Fruit fly (Drosophila melanogaster) whole organism, embryonic: Measurements from ENCODE around the gene pix.

ENCODE experiments used
- BEAF-32 ChIP-seq: fragments of 200-800 bp; sonication (Bioruptor generic); optimal IDR thresholded peaks from 3 replicates; lab custom pipeline; 2017; ENCODE audit warnings: missing biosample characterization, missing genetic modification characterization, mild to moderate bottlenecking, moderate library complexity, missing genetic modification reagents
- CG10431 ChIP-seq: fragments of 200-800 bp; sonication (Bioruptor generic); optimal IDR thresholded peaks from 3 replicates; lab custom pipeline; 2018; ENCODE audit warnings: missing biosample characterization, mild to moderate bottlenecking, missing genetic modification characterization
- CG11085 ChIP-seq: fragments of 200-800 bp; sonication (Bioruptor generic); IDR thresholded peaks from 2 replicates; pipeline ENCODE4 v1.3.6; 2022; ENCODE audit warnings: missing biosample characterization, missing genetic modification characterization
- CG11560 ChIP-seq: fragments of 200-800 bp; sonication (Bioruptor generic); IDR thresholded peaks from 3 replicates; pipeline ENCODE4 v1.3.6; 2022; ENCODE audit warnings: missing biosample characterization, missing genetic modification characterization
- CG13287 ChIP-seq: fragments of 200-800 bp; sonication (Bioruptor generic); IDR thresholded peaks from 2 replicates; pipeline ENCODE4 v1.3.6; 2022; ENCODE audit warnings: missing biosample characterization, missing genetic modification characterization; ENCODE audit not compliant: partially characterized antibody
- CG14860 ChIP-seq: fragments of 200-800 bp; sonication (Bioruptor generic); IDR thresholded peaks from 3 replicates; pipeline ENCODE4 v1.3.6; 2022; ENCODE audit warnings: missing biosample characterization, missing genetic modification characterization; ENCODE audit not compliant: partially characterized antibody
- CG1602 ChIP-seq: fragments of 200-800 bp; sonication (Bioruptor generic); optimal IDR thresholded peaks from 3 replicates; lab custom pipeline; 2016; ENCODE audit warnings: missing biosample characterization, missing genetic modification characterization
- CG16863 ChIP-seq: fragments of 200-800 bp; sonication (Bioruptor generic); optimal IDR thresholded peaks from 3 replicates; lab custom pipeline; 2016; ENCODE audit warnings: missing biosample characterization, missing genetic modification characterization
- CG17385 ChIP-seq: fragments of 200-800 bp; sonication (Bioruptor generic); optimal IDR thresholded peaks from 3 replicates; lab custom pipeline; 2018; ENCODE audit warnings: missing biosample characterization, mild to moderate bottlenecking, missing genetic modification characterization
- CG17568 ChIP-seq: fragments of 200-800 bp; sonication (Bioruptor generic); optimal IDR thresholded peaks from 2 replicates; lab custom pipeline; 2018; ENCODE audit warnings: missing biosample characterization, mild to moderate bottlenecking, missing genetic modification characterization, moderate library complexity
- CG2678 ChIP-seq: fragments of 200-800 bp; sonication (Bioruptor generic); optimal IDR thresholded peaks from 3 replicates; lab custom pipeline; 2019; ENCODE audit warnings: missing biosample characterization, mild to moderate bottlenecking, missing genetic modification characterization, moderate library complexity
- CG30403 ChIP-seq: fragments of 200-800 bp; sonication (Bioruptor generic); optimal IDR thresholded peaks from 3 replicates; lab custom pipeline; 2016; ENCODE audit warnings: missing biosample characterization, missing genetic modification characterization
- CG33557 ChIP-seq: fragments of 200-800 bp; sonication (Bioruptor generic); optimal IDR thresholded peaks from 2 replicates; lab custom pipeline; 2019; ENCODE audit warnings: missing biosample characterization, mild to moderate bottlenecking, missing genetic modification characterization, moderate library complexity
- CG43689 ChIP-seq: fragments of 200-800 bp; sonication (Bioruptor generic); IDR thresholded peaks from 2 replicates; pipeline ENCODE4 v1.3.6; 2022; ENCODE audit warnings: missing biosample characterization, missing genetic modification characterization
- CG4424 ChIP-seq: fragments of 200-800 bp; sonication (Bioruptor generic); optimal IDR thresholded peaks from 3 replicates; lab custom pipeline; 2016; ENCODE audit warnings: missing biosample characterization, missing genetic modification characterization
- CG5245 ChIP-seq: fragments of 200-800 bp; sonication (Bioruptor generic); optimal IDR thresholded peaks from 3 replicates; lab custom pipeline; 2016; ENCODE audit warnings: missing biosample characterization, missing genetic modification characterization
- CG6254 ChIP-seq: fragments of 200-800 bp; sonication (Bioruptor generic); optimal IDR thresholded peaks from 3 replicates; lab custom pipeline; 2017; ENCODE audit warnings: mild to moderate bottlenecking, missing biosample characterization, missing genetic modification reagents, missing genetic modification characterization
- CG6683 ChIP-seq: fragments of 200-800 bp; sonication (Bioruptor generic); optimal IDR thresholded peaks from 2 replicates; lab custom pipeline; 2017; ENCODE audit warnings: missing biosample characterization, mild to moderate bottlenecking, missing genetic modification characterization, missing genetic modification reagents
- CG7928 ChIP-seq: fragments of 200-800 bp; sonication (Bioruptor generic); optimal IDR thresholded peaks from 2 replicates; lab custom pipeline; 2017; ENCODE audit warnings: missing biosample characterization, mild to moderate bottlenecking, missing genetic modification characterization
- CG8281 ChIP-seq: fragments of 200-800 bp; sonication (Bioruptor generic); optimal IDR thresholded peaks from 2 replicates; lab custom pipeline; 2018; ENCODE audit warnings: missing biosample characterization, mild to moderate bottlenecking, missing genetic modification characterization, moderate library complexity
- CG8388 ChIP-seq: fragments of 200-800 bp; sonication (Bioruptor generic); optimal IDR thresholded peaks from 2 replicates; lab custom pipeline; 2019; ENCODE audit warnings: missing biosample characterization, mild to moderate bottlenecking, missing genetic modification characterization, moderate library complexity
- Camta ChIP-seq: fragments of 200-800 bp; sonication (Bioruptor generic); optimal IDR thresholded peaks from 2 replicates; lab custom pipeline; 2016; ENCODE audit warnings: missing biosample characterization, missing genetic modification characterization
- HLH4C ChIP-seq: fragments of 200-800 bp; sonication (Bioruptor generic); IDR thresholded peaks from 3 replicates; pipeline ENCODE4 v1.3.6; 2022; ENCODE audit warnings: missing biosample characterization, missing genetic modification characterization; ENCODE audit not compliant: partially characterized antibody
- NK7.1 ChIP-seq: fragments of 200-800 bp; sonication (Bioruptor generic); optimal IDR thresholded peaks from 3 replicates; lab custom pipeline; 2016; ENCODE audit warnings: missing biosample characterization, missing genetic modification characterization
- Ptx1 ChIP-seq: fragments of 200-800 bp; sonication (Bioruptor generic); IDR thresholded peaks from 2 replicates; pipeline ENCODE4 v1.3.6; 2022; ENCODE audit warnings: missing biosample characterization, missing genetic modification characterization
- Rfx ChIP-seq: fragments of 200-800 bp; sonication (Bioruptor generic); IDR thresholded peaks from 2 replicates; pipeline ENCODE4 v1.3.6; 2022; ENCODE audit warnings: missing biosample characterization, missing genetic modification characterization
- Sry-β ChIP-seq: fragments of 200-800 bp; sonication (Bioruptor generic); optimal IDR thresholded peaks from 2 replicates; lab custom pipeline; 2018; ENCODE audit warnings: missing biosample characterization, mild to moderate bottlenecking, missing genetic modification characterization, moderate library complexity
- TFAM ChIP-seq: fragments of 200-800 bp; sonication (Bioruptor generic); optimal IDR thresholded peaks from 2 replicates; lab custom pipeline; 2017; ENCODE audit warnings: missing biosample characterization, missing genetic modification characterization, inconsistent platforms
- Xbp1 ChIP-seq: fragments of 200-800 bp; sonication (Bioruptor generic); optimal IDR thresholded peaks from 3 replicates; lab custom pipeline; 2016; ENCODE audit warnings: missing biosample characterization, mild to moderate bottlenecking, missing genetic modification characterization
- Xrp1 ChIP-seq: fragments of 200-800 bp; sonication (Bioruptor generic); IDR thresholded peaks from 2 replicates; pipeline ENCODE4 v1.3.6; 2022; ENCODE audit warnings: missing biosample characterization, missing genetic modification characterization
- br ChIP-seq: fragments of >200 bp; optimal IDR thresholded peaks from 2 replicates; lab custom pipeline; 2017
- ci ChIP-seq: fragments of 200-800 bp; sonication (Bioruptor generic); IDR thresholded peaks from 3 replicates; pipeline ENCODE4 v1.3.6; 2022; ENCODE audit warnings: missing biosample characterization, missing genetic modification characterization
- croc ChIP-seq: fragments of 200-800 bp; sonication (Bioruptor generic); conservative IDR thresholded peaks from 3 replicates; pipeline ENCODE4 v1.3.6; 2022; ENCODE audit warnings: missing biosample characterization, missing genetic modification characterization
- dmrt11E ChIP-seq: fragments of 200-800 bp; sonication (Bioruptor generic); optimal IDR thresholded peaks from 3 replicates; lab custom pipeline; 2018; ENCODE audit warnings: missing biosample characterization, mild to moderate bottlenecking, missing genetic modification characterization, moderate library complexity
- fd102C ChIP-seq: fragments of 200-800 bp; sonication (Bioruptor generic); optimal IDR thresholded peaks from 2 replicates; lab custom pipeline; 2018; ENCODE audit warnings: missing biosample characterization, mild to moderate bottlenecking, missing genetic modification characterization, moderate library complexity
- ham ChIP-seq: fragments of 200-800 bp; sonication (Bioruptor generic); IDR thresholded peaks from 2 replicates; pipeline ENCODE4 v1.3.6; 2022; ENCODE audit warnings: missing biosample characterization, missing genetic modification characterization
- jing ChIP-seq: fragments of 200-800 bp; sonication (Bioruptor generic); optimal IDR thresholded peaks from 2 replicates; lab custom pipeline; 2018; ENCODE audit warnings: missing biosample characterization, mild to moderate bottlenecking, missing genetic modification characterization
- jumu ChIP-seq: fragments of 200-800 bp; sonication (Bioruptor generic); optimal IDR thresholded peaks from 3 replicates; lab custom pipeline; 2016; ENCODE audit warnings: missing biosample characterization, missing genetic modification characterization
- kay ChIP-seq: fragments of 200-800 bp; sonication (Bioruptor generic); optimal IDR thresholded peaks from 2 replicates; lab custom pipeline; 2016; ENCODE audit warnings: missing biosample characterization, missing genetic modification characterization
- lov ChIP-seq, 2 experiments: fragments of 200-800 bp in 1 of 2; fragments of >200 bp in 1 of 2; sonication (Bioruptor generic) in 1 of 2; IDR thresholded peaks in 1 of 2; optimal IDR thresholded peaks in 1 of 2; 2 replicates in 1 of 2; 3 replicates in 1 of 2; pipeline versions ENCODE4 v1.3.6 to Lab custom; 2017 to 2022; ENCODE audit warnings: missing biosample characterization in 1 of 2, missing genetic modification characterization in 1 of 2
- luna ChIP-seq: fragments of 200-800 bp; sonication (Bioruptor generic); optimal IDR thresholded peaks from 2 replicates; lab custom pipeline; 2016; ENCODE audit warnings: missing biosample characterization, missing genetic modification characterization
- otp ChIP-seq: fragments of 200-800 bp; sonication (Bioruptor generic); IDR thresholded peaks from 3 replicates; pipeline ENCODE4, ENCODE4 v1.3.6; 2022; ENCODE audit warnings: missing biosample characterization, missing genetic modification characterization
- prd ChIP-seq, 3 experiments: fragments of >200 bp in 2 of 3; fragments of 200-800 bp in 1 of 3; sonication (Bioruptor generic) in 1 of 3; optimal IDR thresholded peaks in 2 of 3; IDR thresholded peaks in 1 of 3; 2 replicates in 2 of 3; 3 replicates in 1 of 3; pipeline versions ENCODE4 v1.3.6 to Lab custom; 2017 to 2022; ENCODE audit warnings: missing biosample characterization in 1 of 3, missing genetic modification characterization in 1 of 3
- sim ChIP-seq: fragments of 200-800 bp; sonication (Bioruptor generic); IDR thresholded peaks from 2 replicates; pipeline ENCODE4 v1.3.6; 2022; ENCODE audit warnings: missing biosample characterization, missing genetic modification characterization
- stwl ChIP-seq: fragments of 200-800 bp; sonication (Bioruptor generic); optimal IDR thresholded peaks from 3 replicates; lab custom pipeline; 2018; ENCODE audit warnings: missing biosample characterization, mild to moderate bottlenecking, missing genetic modification characterization, moderate library complexity
- sug ChIP-seq: fragments of 200-800 bp; optimal IDR thresholded peaks from 2 replicates; lab custom pipeline; 2019; ENCODE audit warnings: missing biosample characterization, mild to moderate bottlenecking, missing genetic modification characterization, moderate library complexity
- vnd ChIP-seq: fragments of 200-800 bp; sonication (Bioruptor generic); IDR thresholded peaks from 3 replicates; pipeline ENCODE4 v1.3.6; 2022; ENCODE audit warnings: missing biosample characterization, missing genetic modification characterization; ENCODE audit not compliant: partially characterized antibody

pix gene

dm6 chr3L:8953199-8953956, 21.2 kb downstream of the pix start (continued):
- no peak for TF ChIP-seq CG11560 (tag; lab: Robert Waterston, UW)
- no peak for TF ChIP-seq TFAM (GFP tag; lab: Kevin White, UChicago)
- TF ChIP-seq CG8388 (GFP tag; lab: Kevin White, UChicago): peak; percentile 56
- no peak for TF ChIP-seq lov (optimal IDR thresholded peaks at IDR 0.05; lab: Kevin White, UChicago)
- TF ChIP-seq lov (GFP tag; IDR thresholded peaks at IDR 0.05; lab: Robert Waterston, UW): no peak
- peak; percentile 41 for TF ChIP-seq dmrt11E (tag; lab: Kevin White, UChicago)
- peak; percentile 52 for TF ChIP-seq Rfx (GFP tag; lab: Robert Waterston, UW)
- peak; percentile 64 for TF ChIP-seq sug (tag; lab: Kevin White, UChicago)
- TF ChIP-seq Camta (GFP tag; lab: Kevin White, UChicago): peak; percentile 24
- TF ChIP-seq CG16863 (GFP tag; lab: Kevin White, UChicago): peak; percentile 20
- TF ChIP-seq NK7.1 (GFP tag; lab: Kevin White, UChicago): no peak
- peak; percentile 42 for TF ChIP-seq CG8281 (tag; lab: Kevin White, UChicago)
- TF ChIP-seq CG7928 (GFP tag; lab: Kevin White, UChicago): peak; percentile 2
- TF ChIP-seq CG33557 (GFP tag; lab: Kevin White, UChicago): peak; percentile 16
- no peak for TF ChIP-seq luna
- TF ChIP-seq CG1602: peak; percentile 28
- TF ChIP-seq CG2678 (tag; lab: Kevin White, UChicago): peak; percentile 84
- TF ChIP-seq CG4424 (GFP tag; lab: Kevin White, UChicago): peak; percentile 36
- TF ChIP-seq CG14860 (GFP tag; lab: Robert Waterston, UW): peak; percentile 41; the same call in 2 of the 3 replicates
- no peak for TF ChIP-seq CG43689 (GFP tag; lab: Robert Waterston, UW)
- no peak for TF ChIP-seq ham (GFP tag; lab: Robert Waterston, UW)
- no peak for TF ChIP-seq fd102C (GFP tag; lab: Kevin White, UChicago)
- peak; percentile 41; the same call in 1 of the 2 replicates for TF ChIP-seq Ptx1 (GFP tag; lab: Robert Waterston, UW)
- peak; percentile 21 for TF ChIP-seq jing (GFP tag; lab: Kevin White, UChicago)
- TF ChIP-seq Sry-β (GFP tag; lab: Kevin White, UChicago): peak; percentile 4
- TF ChIP-seq jumu: peak; percentile 45
- TF ChIP-seq kay: no peak
- TF ChIP-seq CG17568 (GFP tag; lab: Kevin White, UChicago): peak; percentile 5
- no peak for TF ChIP-seq prd (optimal IDR thresholded peaks at IDR 0.05; lab: Kevin White, UChicago)
- TF ChIP-seq prd (GFP tag; IDR thresholded peaks at IDR 0.05; lab: Robert Waterston, UW): peak; percentile 40; the same call in 1 of the 3 replicates
- 0 out of 3 replicates have a peak, but pooled peaks have one; percentile 45 for TF ChIP-seq otp (GFP tag; lab: Robert Waterston, UW)
- peak; percentile 73 for TF ChIP-seq CG30403 (GFP tag; lab: Kevin White, UChicago)
- TF ChIP-seq CG6254 (GFP tag; lab: Kevin White, UChicago): no peak
- peak; percentile 51 for TF ChIP-seq CG6683 (GFP tag; lab: Kevin White, UChicago)
- TF ChIP-seq croc: peak; percentile 23; the same call in 2 of the 3 replicates
- peak; percentile 34 for TF ChIP-seq BEAF-32
- TF ChIP-seq sim (GFP tag; lab: Robert Waterston, UW): no peak
- TF ChIP-seq vnd (GFP tag; lab: Robert Waterston, UW): peak; percentile 26; the same call in 1 of the 3 replicates
- TF ChIP-seq HLH4C: peak; percentile 45
- TF ChIP-seq ci (GFP tag; lab: Robert Waterston, UW): peak; percentile 82
- TF ChIP-seq CG13287 (GFP tag; lab: Robert Waterston, UW): peak; percentile 30
- TF ChIP-seq CG11085 (GFP tag; lab: Robert Waterston, UW): 0 out of 2 replicates have a peak, but pooled peaks have one; percentile 19
- no peak for TF ChIP-seq br (lab: Kevin White, UChicago)
- TF ChIP-seq CG17385: peak; percentile 72
- peak; percentile 42 for TF ChIP-seq Xbp1 (GFP tag; lab: Kevin White, UChicago)
- no peak for TF ChIP-seq CG5245
- peak; percentile 27 for TF ChIP-seq stwl (tag; lab: Kevin White, UChicago)
- TF ChIP-seq CG10431 (GFP tag; lab: Kevin White, UChicago): peak; percentile 24
- peak; percentile 50; the same call in 1 of the 2 replicates for TF ChIP-seq Xrp1 (GFP tag; lab: Robert Waterston, UW)
